Fruit fly (Drosophila melanogaster): ENCODE data around the gene Cpr76Bd.

Cpr76Bd gene

dm6 chr3L:19516547-19516946, 16.0 kb upstream of the Cpr76Bd start (continued):
- TF ChIP-seq CG17385 (GFP tag; optimal IDR thresholded peaks at IDR 0.05) (peak; percentile 60), CG10431 (GFP tag; optimal IDR thresholded peaks at IDR 0.05) (no peak), CG30020 (tag; optimal IDR thresholded peaks at IDR 0.05) (peak; percentile 4), CG17829 (tag; optimal IDR thresholded peaks at IDR 0.05) (peak; percentile 82), Meics (GFP tag; optimal IDR thresholded peaks at IDR 0.05) (peak; percentile 92), CG6791 (GFP tag; IDR thresholded peaks at IDR 0.05; ENCODE audit: partially characterized antibody) (peak; percentile 75), CG14441 (GFP tag; IDR thresholded peaks at IDR 0.05) (peak; percentile 92), Six4 (GFP tag; optimal IDR thresholded peaks at IDR 0.05) (peak; percentile 77), CG2116 (GFP tag; optimal IDR thresholded peaks at IDR 0.05) (peak; percentile 65), CG10959 (GFP tag; IDR thresholded peaks at IDR 0.05) (peak; percentile 72), slbo (GFP tag; IDR thresholded peaks at IDR 0.05) (peak; percentile 95), z (GFP tag; IDR thresholded peaks at IDR 0.05) (0 out of 3 replicates have a peak, but pooled peaks have one; percentile 55), CG12942 (GFP tag; optimal IDR thresholded peaks at IDR 0.05) (peak; percentile 73), fu2 (GFP tag; optimal IDR thresholded peaks at IDR 0.05) (peak; percentile 89), her (GFP tag; optimal IDR thresholded peaks at IDR 0.05) (peak; percentile 84), Ssrp (tag; optimal IDR thresholded peaks at IDR 0.05) (peak; percentile 71), CG6683 (GFP tag; optimal IDR thresholded peaks at IDR 0.05) (no peak), CG1603 (tag; optimal IDR thresholded peaks at IDR 0.05) (peak; percentile 93), nerfin-1 (tag; optimal IDR thresholded peaks at IDR 0.05) (no peak), Dfd (GFP tag; optimal IDR thresholded peaks at IDR 0.05) (peak in 1 of 2 experiments; percentile 17), pfk (GFP tag; optimal IDR thresholded peaks at IDR 0.05) (peak; percentile 62), Xrp1 (GFP tag; IDR thresholded peaks at IDR 0.05) (no peak; the same call in 1 of the 2 replicates), Sry-β (GFP tag; optimal IDR thresholded peaks at IDR 0.05) (peak; percentile 51), Hey (tag; optimal IDR thresholded peaks at IDR 0.05) (no peak), jigr1 (GFP tag; IDR thresholded peaks at IDR 0.05) (peak; percentile 31; the same call in 1 of the 3 replicates), dm (GFP tag; optimal IDR thresholded peaks at IDR 0.05) (peak; percentile 74), D19A (tag; optimal IDR thresholded peaks at IDR 0.05) (peak; percentile 62), CG6765 (GFP tag; optimal IDR thresholded peaks at IDR 0.05) (peak; percentile 90), unc-4 (GFP tag; IDR thresholded peaks at IDR 0.05; ENCODE audit: partially characterized antibody) (no peak), CG8944 (GFP tag; optimal IDR thresholded peaks at IDR 0.05) (peak; percentile 86), CG8388 (GFP tag; optimal IDR thresholded peaks at IDR 0.05) (peak; percentile 76), CG17186 (GFP tag; optimal IDR thresholded peaks at IDR 0.05) (peak; percentile 13), CG9876 (GFP tag; optimal IDR thresholded peaks at IDR 0.05) (peak; percentile 94), MESR4 (GFP tag; optimal IDR thresholded peaks at IDR 0.05) (no peak), CG31388 (GFP tag; optimal IDR thresholded peaks at IDR 0.05) (peak; percentile 33), gsb-n (tag; optimal IDR thresholded peaks at IDR 0.05) (peak; percentile 78), MBD-R2 (GFP tag; IDR thresholded peaks at IDR 0.05) (peak; percentile 74), lmd (GFP tag; IDR thresholded peaks at IDR 0.05) (peak; percentile 91), rib (GFP tag; IDR thresholded peaks at IDR 0.05) (no peak; the same call in 1 of the 2 replicates), mld (GFP tag; IDR thresholded peaks at IDR 0.05; ENCODE audit: partially characterized antibody) (no peak), sens-2 (GFP tag; IDR thresholded peaks at IDR 0.05) (peak; percentile 87), CG10565 (GFP tag; optimal IDR thresholded peaks at IDR 0.05) (peak; percentile 76), bab2 (GFP tag; optimal IDR thresholded peaks at IDR 0.05) (peak; percentile 88), slou (GFP tag; optimal IDR thresholded peaks at IDR 0.05) (peak; percentile 96), CG16815 (GFP tag; optimal IDR thresholded peaks at IDR 0.05) (peak; percentile 73), chinmo (GFP tag; IDR thresholded peaks at IDR 0.05; ENCODE audit: partially characterized antibody) (no peak), CG3995 (GFP tag; optimal IDR thresholded peaks at IDR 0.05) (peak; percentile 59), chif (GFP tag; optimal IDR thresholded peaks at IDR 0.05) (peak; percentile 85 to 94), Med (GFP tag) (peak; percentile 99), Atf6 (GFP tag; IDR thresholded peaks at IDR 0.05) (peak; percentile 69)
